Worm (Caenorhabditis elegans) whole organism, early embryonic: Measurements from ENCODE around the gene cee-1.
A peak's percentile ranks its signal among the peaks of the same experiment; 100 is the strongest.

ENCODE experiments used
- B0310.2 ChIP-seq: sonication (generic microtip); optimal IDR thresholded peaks from 2 replicates; lab custom pipeline; 2016; ENCODE audit warnings: mild to moderate bottlenecking, missing genetic modification characterization, missing compliant biosample characterization
- F13C5.2 ChIP-seq: sonication (generic microtip); optimal IDR thresholded peaks from 2 replicates; lab custom pipeline; 2017; ENCODE audit warnings: mild to moderate bottlenecking, missing genetic modification characterization, inconsistent platforms, missing compliant biosample characterization
- aly-1 ChIP-seq: sonication (generic microtip); optimal IDR thresholded peaks from 2 replicates; lab custom pipeline; 2016; ENCODE audit warnings: missing genetic modification characterization, missing compliant biosample characterization
- ama-1 ChIP-seq: fragments of 150-350 bp; optimal IDR thresholded peaks from 2 replicates; lab custom pipeline; 2014
- ceh-13 ChIP-seq: fragments of 200-800 bp; sonication (Bioruptor generic); optimal IDR thresholded peaks from 2 replicates; lab custom pipeline; 2018; ENCODE audit warnings: mild to moderate bottlenecking, missing genetic modification characterization, missing compliant biosample characterization
- ceh-36 ChIP-seq: sonication (generic microtip); optimal IDR thresholded peaks from 2 replicates; lab custom pipeline; 2016; ENCODE audit warnings: missing genetic modification characterization, inconsistent platforms, missing compliant biosample characterization
- ets-7 ChIP-seq: sonication (generic microtip); optimal IDR thresholded peaks from 2 replicates; lab custom pipeline; 2016; ENCODE audit warnings: missing genotype, missing genetic modification characterization, missing compliant biosample characterization
- flt-1 ChIP-seq: fragments of 200-800 bp; sonication (Bioruptor generic); IDR thresholded peaks from 2 replicates; pipeline ENCODE4 v1.3.6; 2022; ENCODE audit warnings: missing genetic modification characterization, missing compliant biosample characterization
- hmbx-1 ChIP-seq: sonication (generic microtip); optimal IDR thresholded peaks from 2 replicates; lab custom pipeline; 2016; ENCODE audit warnings: mild to moderate bottlenecking, missing genetic modification characterization, missing compliant biosample characterization
- hmg-4 ChIP-seq: fragments of 200-800 bp; sonication (Bioruptor generic); optimal IDR thresholded peaks from 2 replicates; lab custom pipeline; 2018; ENCODE audit warnings: mild to moderate bottlenecking, missing genetic modification characterization, missing compliant biosample characterization
- hnd-1 ChIP-seq: sonication (generic microtip); optimal IDR thresholded peaks from 2 replicates; lab custom pipeline; 2016; ENCODE audit warnings: missing genetic modification characterization, missing compliant biosample characterization
- pes-1 ChIP-seq: fragments of 200-800 bp; sonication (Bioruptor generic); IDR thresholded peaks from 2 replicates; pipeline ENCODE4 v1.3.6; 2022; ENCODE audit warnings: missing genetic modification reagents, missing genetic modification characterization, missing compliant biosample characterization
- scrt-1 ChIP-seq: fragments of 200-800 bp; sonication (Bioruptor generic); IDR thresholded peaks from 2 replicates; pipeline ENCODE4 v1.3.6; 2022; ENCODE audit warnings: missing genetic modification characterization, missing compliant biosample characterization
- sea-1 ChIP-seq: fragments of 200-800 bp; sonication (Bioruptor generic); conservative IDR thresholded peaks from 2 replicates; pipeline ENCODE4 v1.3.6; 2022; ENCODE audit warnings: missing genetic modification characterization, missing compliant biosample characterization
- tbx-11 ChIP-seq: fragments of 200-800 bp; sonication (Bioruptor generic); IDR thresholded peaks from 2 replicates; pipeline ENCODE4 v1.3.6; 2022; ENCODE audit warnings: missing genetic modification characterization, missing compliant biosample characterization
- tbx-37 ChIP-seq: fragments of 200-800 bp; sonication (Bioruptor generic); conservative IDR thresholded peaks from 2 replicates; pipeline ENCODE4 v1.3.6; 2022; ENCODE audit warnings: missing genetic modification reagents, missing genetic modification characterization, missing compliant biosample characterization
- tra-4 ChIP-seq: sonication (generic microtip); optimal IDR thresholded peaks from 2 replicates; lab custom pipeline; 2017; ENCODE audit warnings: missing genetic modification characterization, missing compliant biosample characterization

The cee-1 gene

DNA sequence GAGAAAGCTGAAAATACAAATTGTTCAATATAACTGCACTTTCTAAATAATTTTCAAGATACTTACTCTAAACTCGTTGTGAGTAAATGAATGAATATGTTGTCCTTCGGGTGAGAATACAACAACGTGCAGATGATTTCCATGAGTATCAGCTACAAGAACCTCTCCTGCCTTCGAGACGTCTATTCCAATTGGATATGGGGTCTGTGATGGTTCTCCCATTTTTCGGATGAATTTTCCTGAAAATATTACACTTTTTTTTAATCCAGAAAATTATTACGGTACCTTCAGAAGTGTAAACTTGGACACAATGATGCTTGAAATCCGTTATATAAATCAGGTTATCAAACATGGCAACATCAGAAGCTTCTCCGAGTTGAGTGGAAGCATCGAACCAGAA, 17.2 kb upstream of the cee-1 start:
- no peak for TF ChIP-seq aly-1 (tag; lab: Kevin White, UChicago)

ce11 chrIII:4899035-4899578, 13.4 kb upstream of the cee-1 start, which contains the start of gene nhl-2:
Gene nhl-2 (minus strand): TSS chrIII:4899085.
- no peak for TF ChIP-seq ceh-13 (GFP tag; lab: Kevin White, UChicago)
- no peak for TF ChIP-seq F13C5.2 (tag; lab: Kevin White, UChicago)
- no peak for TF ChIP-seq hmg-4 (GFP tag; lab: Kevin White, UChicago)
- TF ChIP-seq ets-7, result no peak
- no peak for TF ChIP-seq tbx-37 (GFP tag; lab: Robert Waterston, UW)
- no peak for TF ChIP-seq sea-1 (GFP tag; lab: Robert Waterston, UW)
- TF ChIP-seq hnd-1 (tag; lab: Kevin White, UChicago), result no peak
- TF ChIP-seq B0310.2, result no peak
- no peak for TF ChIP-seq ama-1 (lab: Kevin White, UChicago)
- no peak for TF ChIP-seq tra-4 (tag; lab: Kevin White, UChicago)
- no peak for TF ChIP-seq hmbx-1
- no peak for TF ChIP-seq aly-1 (tag; lab: Kevin White, UChicago)

DNA sequence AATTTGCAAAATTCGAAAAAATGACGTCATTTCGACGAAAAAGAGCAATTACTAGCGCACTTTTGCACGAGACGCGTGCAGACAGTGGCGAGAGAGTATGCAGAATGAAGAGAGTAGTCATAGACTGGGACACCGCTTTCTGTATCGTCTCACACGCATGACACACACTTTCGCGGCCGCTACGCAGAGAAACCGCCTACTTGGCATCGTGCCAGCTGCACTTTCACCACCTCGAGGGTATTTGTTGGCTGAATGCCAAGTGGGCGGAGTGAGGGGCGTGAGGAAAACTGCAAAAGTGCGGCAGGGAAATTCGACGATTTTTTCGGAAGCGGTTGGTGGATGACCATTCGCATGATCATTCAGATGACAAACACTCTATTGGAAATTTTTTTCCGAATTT, 12.8 kb upstream of the cee-1 start:
- peak; percentile 55; the same call in 1 of the 2 replicates for TF ChIP-seq scrt-1 (GFP tag; lab: Robert Waterston, UW)
- TF ChIP-seq ceh-36 (tag; lab: Kevin White, UChicago), result no peak
- 0 out of 2 replicates have a peak, but pooled peaks have one; percentile 14 for TF ChIP-seq sea-1 (GFP tag; lab: Robert Waterston, UW)
- peak; percentile 87 for TF ChIP-seq F13C5.2 (tag; lab: Kevin White, UChicago)
- TF ChIP-seq hnd-1 (tag; lab: Kevin White, UChicago), result no peak
- peak; percentile 5 for TF ChIP-seq ets-7
- peak; percentile 19 for TF ChIP-seq B0310.2
- TF ChIP-seq hmg-4 (GFP tag; lab: Kevin White, UChicago), result peak; percentile 91
- no peak for TF ChIP-seq aly-1 (tag; lab: Kevin White, UChicago)

DNA sequence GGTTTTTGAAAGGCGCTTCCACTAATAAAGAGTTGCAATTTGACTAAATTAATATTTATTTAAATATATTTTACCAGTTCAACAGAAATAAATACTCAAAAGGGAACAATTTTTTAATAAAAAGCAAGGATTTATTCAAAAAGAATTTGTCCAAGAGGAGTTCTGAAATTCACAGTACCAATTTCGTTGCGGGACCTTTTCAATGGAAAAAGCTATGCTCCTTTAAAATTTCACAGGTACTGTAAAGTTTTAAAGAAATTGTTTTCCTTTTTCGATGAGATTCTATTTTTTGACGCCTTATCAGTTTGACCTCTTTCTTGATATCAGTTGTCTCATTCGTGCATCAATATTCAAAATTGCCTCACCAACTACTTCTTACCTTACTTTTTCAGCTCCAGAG, 12.2 kb upstream of the cee-1 start, which contains the start of gene tag-340:
Gene tag-340 (plus strand): TSS at position 249 of the 400 bp plus-strand sequence.
- TF ChIP-seq pes-1 (GFP tag; lab: Robert Waterston, UW), result no peak
- TF ChIP-seq B0310.2, result no peak
- TF ChIP-seq hmg-4 (GFP tag; lab: Kevin White, UChicago), result no peak
- no peak for TF ChIP-seq hmbx-1
- TF ChIP-seq flt-1 (GFP tag; lab: Robert Waterston, UW), result no peak
- no peak for TF ChIP-seq aly-1 (tag; lab: Kevin White, UChicago)
- TF ChIP-seq hnd-1 (tag; lab: Kevin White, UChicago), result no peak
- TF ChIP-seq tbx-11 (GFP tag; lab: Robert Waterston, UW), result no peak
- TF ChIP-seq ets-7, result no peak

ce11 chrIII:4903784-4904183, 8.7 kb upstream of the cee-1 start, which contains the start of gene kbp-2:
Gene kbp-2 (minus strand): TSS chrIII:4903884.
- TF ChIP-seq flt-1 (GFP tag; lab: Robert Waterston, UW) (no peak), F13C5.2 (tag; lab: Kevin White, UChicago) (no peak), ceh-36 (tag; lab: Kevin White, UChicago) (no peak), B0310.2 (no peak), ama-1 (lab: Kevin White, UChicago) (no peak), aly-1 (tag; lab: Kevin White, UChicago) (no peak), hmg-4 (GFP tag; lab: Kevin White, UChicago) (no peak), tbx-37 (GFP tag; lab: Robert Waterston, UW) (no peak), tbx-11 (GFP tag; lab: Robert Waterston, UW) (no peak), scrt-1 (GFP tag; lab: Robert Waterston, UW) (no peak), ceh-13 (GFP tag; lab: Kevin White, UChicago) (no peak), pes-1 (GFP tag; lab: Robert Waterston, UW) (no peak), hnd-1 (tag; lab: Kevin White, UChicago) (no peak), ets-7 (no peak), tra-4 (tag; lab: Kevin White, UChicago) (no peak), sea-1 (GFP tag; lab: Robert Waterston, UW) (no peak), hmbx-1 (no peak)

ce11 chrIII:4905405-4905804, 7.1 kb upstream of the cee-1 start, which contains the start of gene F26F4.8:
Gene F26F4.8 (minus strand): TSS chrIII:4905473.
- peak; percentile 41 for TF ChIP-seq ets-7
- peak; percentile 18 for TF ChIP-seq ceh-13 (GFP tag; lab: Kevin White, UChicago)
- peak; percentile 25 for TF ChIP-seq hmg-4 (GFP tag; lab: Kevin White, UChicago)
- TF ChIP-seq tbx-11 (GFP tag; lab: Robert Waterston, UW), result no peak
- 0 out of 2 replicates have a peak, but pooled peaks have one; percentile 12 for TF ChIP-seq tbx-37 (GFP tag; lab: Robert Waterston, UW)
- no peak for TF ChIP-seq scrt-1 (GFP tag; lab: Robert Waterston, UW)
- TF ChIP-seq hmbx-1, result no peak
- TF ChIP-seq pes-1 (GFP tag; lab: Robert Waterston, UW), result 0 out of 2 replicates have a peak, but pooled peaks have one; percentile 40
- no peak for TF ChIP-seq B0310.2
- TF ChIP-seq hnd-1 (tag; lab: Kevin White, UChicago), result no peak
- no peak for TF ChIP-seq sea-1 (GFP tag; lab: Robert Waterston, UW)
- TF ChIP-seq ama-1 (lab: Kevin White, UChicago), result no peak
- no peak for TF ChIP-seq aly-1 (tag; lab: Kevin White, UChicago)
- TF ChIP-seq ceh-36 (tag; lab: Kevin White, UChicago), result no peak

DNA sequence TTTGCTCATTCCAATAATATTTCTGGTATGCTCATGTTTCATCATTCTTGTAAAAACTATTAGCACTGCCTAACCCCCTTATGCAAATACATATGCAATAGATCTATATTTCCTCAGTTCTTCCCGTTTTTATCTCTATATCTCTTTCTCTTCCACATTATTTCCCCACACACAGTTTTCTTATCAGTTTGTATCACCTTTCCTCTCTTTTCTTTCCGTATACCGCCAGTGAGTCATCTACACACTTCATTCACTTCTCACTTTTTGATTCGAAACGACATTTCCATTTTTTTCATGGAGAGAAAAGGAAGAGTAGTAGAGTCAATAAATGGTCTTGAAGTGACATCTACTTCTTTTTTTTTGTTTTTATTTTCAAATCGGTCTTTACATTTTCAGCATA, 6.1 kb upstream of the cee-1 start:
- TF ChIP-seq hmg-4 (GFP tag; lab: Kevin White, UChicago), result no peak
- no peak for TF ChIP-seq F13C5.2 (tag; lab: Kevin White, UChicago)
- TF ChIP-seq scrt-1 (GFP tag; lab: Robert Waterston, UW), result no peak
- TF ChIP-seq pes-1 (GFP tag; lab: Robert Waterston, UW), result no peak
- TF ChIP-seq aly-1 (tag; lab: Kevin White, UChicago), result no peak
- no peak for TF ChIP-seq B0310.2
- no peak for TF ChIP-seq ceh-13 (GFP tag; lab: Kevin White, UChicago)
- no peak for TF ChIP-seq tbx-37 (GFP tag; lab: Robert Waterston, UW)
- TF ChIP-seq ceh-36 (tag; lab: Kevin White, UChicago), result no peak
- no peak for TF ChIP-seq flt-1 (GFP tag; lab: Robert Waterston, UW)
- no peak for TF ChIP-seq tra-4 (tag; lab: Kevin White, UChicago)
- no peak for TF ChIP-seq tbx-11 (GFP tag; lab: Robert Waterston, UW)
